Worm (Caenorhabditis elegans): ENCODE measurements around the gene oac-56.

DNA sequence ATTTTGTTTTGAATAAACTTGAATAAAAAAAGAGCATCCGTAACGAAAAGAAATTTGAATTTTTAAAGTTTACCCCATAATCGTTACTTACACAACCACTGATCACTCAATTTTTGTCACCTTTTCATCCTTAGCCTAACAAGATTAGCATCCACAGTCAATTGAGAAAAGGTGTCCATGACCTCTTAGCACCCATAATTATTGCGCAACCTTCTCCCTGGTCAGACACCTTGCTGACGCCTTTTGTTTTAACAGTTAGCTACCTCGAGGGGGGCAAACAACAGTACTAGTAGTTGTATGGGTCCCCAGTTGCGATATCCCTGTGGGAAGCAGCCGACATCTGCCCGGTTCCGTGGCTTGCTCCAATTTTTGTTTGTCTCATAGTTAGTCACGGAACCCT, 53.5 kb downstream of the oac-56 start:
- TF ChIP-seq ceh-39 (tag; optimal IDR thresholded peaks at IDR 0.05) = no peak
- no peak for TF ChIP-seq hlh-1 (tag; optimal IDR thresholded peaks at IDR 0.05)
- TF ChIP-seq blmp-1 (tag; optimal IDR thresholded peaks at IDR 0.05) = no peak

All from whole organism, mixed stage, embryonic.